Worm (Caenorhabditis elegans): ENCODE data around the gene lnp-1.
A peak's percentile ranks its signal among the peaks of the same experiment; 100 is the strongest.

Gene lnp-1

ce11 chrX:4567110-4567509 is 21.5 kb upstream of the lnp-1 start:
- TF ChIP-seq dmd-6 (GFP tag; IDR thresholded peaks at IDR 0.05): peak; percentile 83
- 0 out of 2 replicates have a peak, but pooled peaks have one; percentile 7 for TF ChIP-seq tra-1 (GFP tag; IDR thresholded peaks at IDR 0.05)
- peak; percentile 20 for TF ChIP-seq dve-1 (tag; optimal IDR thresholded peaks at IDR 0.05; ENCODE audit: insufficient read depth)
- peak; percentile 70 for TF ChIP-seq pqm-1 (tag; optimal IDR thresholded peaks at IDR 0.05)
- peak; percentile 32 for TF ChIP-seq hlh-11 (tag; optimal IDR thresholded peaks at IDR 0.05)
- no peak for TF ChIP-seq daf-16 (GFP tag; optimal IDR thresholded peaks at IDR 0.05)
- TF ChIP-seq daf-16 (tag; optimal IDR thresholded peaks at IDR 0.05): peak; percentile 18
- no peak for TF ChIP-seq gei-8 (GFP tag; optimal IDR thresholded peaks at IDR 0.05)
- peak; percentile 31 for TF ChIP-seq aha-1 (tag)
- no peak for TF ChIP-seq ceh-44 (GFP tag; IDR thresholded peaks at IDR 0.05)
- no peak for TF ChIP-seq ztf-7 (tag; optimal IDR thresholded peaks at IDR 0.05)
- no peak for TF ChIP-seq set-16 (GFP tag; IDR thresholded peaks at IDR 0.05)
- peak; percentile 53 for TF ChIP-seq nhr-28 (tag; optimal IDR thresholded peaks at IDR 0.05)
- TF ChIP-seq nhr-42 (GFP tag; IDR thresholded peaks at IDR 0.05): no peak

ce11 chrX:4569276-4569675 is 19.3 kb upstream of the lnp-1 start:
- TF ChIP-seq attf-4 (tag; optimal IDR thresholded peaks at IDR 0.05) (no peak), zip-2 (tag; optimal IDR thresholded peaks at IDR 0.05) (no peak), nhr-10 (tag; optimal IDR thresholded peaks at IDR 0.05) (no peak), lin-38 (GFP tag; IDR thresholded peaks at IDR 0.05) (no peak), lsy-2 (tag; optimal IDR thresholded peaks at IDR 0.05) (no peak), dmd-6 (GFP tag; IDR thresholded peaks at IDR 0.05) (peak; percentile 28; the same call in 1 of the 2 replicates), Y105C5A.15 (GFP tag; IDR thresholded peaks at IDR 0.05) (no peak), unc-62 (GFP tag; optimal IDR thresholded peaks at IDR 0.05 in 1 of 2) (peak in 1 of 2 experiments; percentile 75), unc-62 (tag; optimal IDR thresholded peaks at IDR 0.05) (no peak), nhr-28 (tag; optimal IDR thresholded peaks at IDR 0.05) (peak; percentile 63), duxl-1 (tag; optimal IDR thresholded peaks at IDR 0.05; ENCODE audit: poor library complexity) (no peak), snpc-4 (tag; optimal IDR thresholded peaks at IDR 0.05) (no peak)

ce11 chrX:4571137-4571536 is 17.4 kb upstream of the lnp-1 start, which contains the start of gene amt-1:
Gene amt-1, plus strand, starts transcription at chrX:4571437.
- TF ChIP-seq dmd-6 (GFP tag; IDR thresholded peaks at IDR 0.05) (0 out of 2 replicates have a peak, but pooled peaks have one; percentile 13), ces-1 (GFP tag; optimal IDR thresholded peaks at IDR 0.05) (no peak)

- TF ChIP-seq pqm-1 (tag; optimal IDR thresholded peaks at IDR 0.05): no peak
- no peak for TF ChIP-seq unc-130 (GFP tag; optimal IDR thresholded peaks at IDR 0.05)
- peak; percentile 52 for TF ChIP-seq fkh-10 (GFP tag; optimal IDR thresholded peaks at IDR 0.05)
- no peak for TF ChIP-seq pha-4 (GFP tag; IDR thresholded peaks at IDR 0.05)
- TF ChIP-seq pha-4 (tag; optimal IDR thresholded peaks at IDR 0.05): no peak
- TF ChIP-seq unc-62 (GFP tag; optimal IDR thresholded peaks at IDR 0.05 in 1 of 2): no peak
- no peak for TF ChIP-seq unc-62 (tag; optimal IDR thresholded peaks at IDR 0.05)
- no peak for TF ChIP-seq unc-39 (tag; optimal IDR thresholded peaks at IDR 0.05)
- TF ChIP-seq mep-1 (tag; optimal IDR thresholded peaks at IDR 0.05): no peak
- no peak for TF ChIP-seq snpc-1.2 (GFP tag; IDR thresholded peaks at IDR 0.05)
- no peak for TF ChIP-seq hif-1 (tag; optimal IDR thresholded peaks at IDR 0.05)
- no peak for TF ChIP-seq egl-27 (tag; optimal IDR thresholded peaks at IDR 0.05)
- no peak for TF ChIP-seq mdl-1 (tag; optimal IDR thresholded peaks at IDR 0.05)
- no peak for TF ChIP-seq nhr-25 (tag; optimal IDR thresholded peaks at IDR 0.05; ENCODE audit: borderline replicate concordance, insufficient read depth)
- TF ChIP-seq ces-1 (GFP tag; optimal IDR thresholded peaks at IDR 0.05): peak; percentile 42
- TF ChIP-seq Y105C5A.15 (GFP tag; IDR thresholded peaks at IDR 0.05): no peak
- TF ChIP-seq daf-19 (GFP tag; conservative IDR thresholded peaks at IDR 0.05): no peak
- no peak for TF ChIP-seq ceh-28 (tag; optimal IDR thresholded peaks at IDR 0.05)
- TF ChIP-seq ceh-62 (tag; optimal IDR thresholded peaks at IDR 0.05): no peak
- TF ChIP-seq saeg-2 (GFP tag; IDR thresholded peaks at IDR 0.05): no peak
Measured at ce11 chrX:4574873-4575272, 13.7 kb upstream of the lnp-1 start.

All from whole organism, L4 larva.